Fruit fly (Drosophila melanogaster) whole organism, embryonic: ENCODE results near the gene Toll-4.
A peak's percentile ranks its signal among the peaks of the same experiment; 100 is the strongest.

Experiments used
- Awh ChIP-seq: fragments of 200-800 bp; sonication (Bioruptor generic); IDR thresholded peaks from 2 replicates; pipeline ENCODE4, ENCODE4 v1.3.6; 2022; ENCODE audit warnings: missing biosample characterization, missing genetic modification characterization
- B-H1 ChIP-seq: fragments of 200-800 bp; sonication (Bioruptor generic); IDR thresholded peaks from 3 replicates; pipeline ENCODE4 v1.3.6; 2022; ENCODE audit warnings: missing biosample characterization, missing genetic modification characterization
- CG11085 ChIP-seq: fragments of 200-800 bp; sonication (Bioruptor generic); IDR thresholded peaks from 2 replicates; pipeline ENCODE4 v1.3.6; 2022; ENCODE audit warnings: missing biosample characterization, missing genetic modification characterization
- CG11456 ChIP-seq: fragments of 200-800 bp; sonication (Bioruptor generic); IDR thresholded peaks from 3 replicates; pipeline ENCODE4 v1.3.6; 2022; ENCODE audit warnings: missing biosample characterization, missing genetic modification characterization
- CG13123 ChIP-seq: fragments of 200-800 bp; sonication (Bioruptor generic); optimal IDR thresholded peaks from 2 replicates; lab custom pipeline; 2016; ENCODE audit warnings: missing biosample characterization, missing genetic modification characterization
- CG14667 ChIP-seq: fragments of 200-800 bp; sonication (Bioruptor generic); IDR thresholded peaks from 2 replicates; pipeline ENCODE4 v1.3.6; 2022; ENCODE audit warnings: missing biosample characterization, missing genetic modification characterization
- CG18262 ChIP-seq: fragments of 200-800 bp; optimal IDR thresholded peaks from 3 replicates; lab custom pipeline; 2019; ENCODE audit warnings: missing biosample characterization, mild to moderate bottlenecking, missing genetic modification characterization, moderate library complexity
- CG18599 ChIP-seq: fragments of 200-800 bp; sonication (Bioruptor generic); optimal IDR thresholded peaks from 3 replicates; lab custom pipeline; 2017; ENCODE audit warnings: missing biosample characterization, missing genetic modification characterization, mild to moderate bottlenecking, moderate library complexity, missing genetic modification reagents
- CG18764 ChIP-seq: fragments of 200-800 bp; sonication (Bioruptor generic); optimal IDR thresholded peaks from 3 replicates; lab custom pipeline; 2016; ENCODE audit warnings: missing biosample characterization, missing genetic modification characterization
- CG2116 ChIP-seq: fragments of 200-800 bp; sonication (Bioruptor generic); optimal IDR thresholded peaks from 3 replicates; lab custom pipeline; 2018; ENCODE audit warnings: missing biosample characterization, mild to moderate bottlenecking, missing genetic modification characterization
- CG2889 ChIP-seq: fragments of 200-800 bp; sonication (Bioruptor generic); IDR thresholded peaks from 3 replicates; pipeline ENCODE4 v1.3.6; 2022; ENCODE audit warnings: missing biosample characterization, missing genetic modification characterization
- CG30020 ChIP-seq: fragments of 200-800 bp; optimal IDR thresholded peaks from 2 replicates; lab custom pipeline; 2019; ENCODE audit warnings: missing biosample characterization, mild to moderate bottlenecking, missing genetic modification characterization, moderate library complexity
- CG32772 ChIP-seq: fragments of 200-800 bp; sonication (Bioruptor generic); IDR thresholded peaks from 2 replicates; pipeline ENCODE4 v1.3.6; 2022; ENCODE audit warnings: missing biosample characterization, missing genetic modification characterization
- CG4328 ChIP-seq: fragments of 200-800 bp; sonication (Bioruptor generic); optimal IDR thresholded peaks from 3 replicates; lab custom pipeline; 2017; ENCODE audit warnings: missing biosample characterization, missing genetic modification reagents, missing genetic modification characterization
- CG5245 ChIP-seq: fragments of 200-800 bp; sonication (Bioruptor generic); optimal IDR thresholded peaks from 3 replicates; lab custom pipeline; 2016; ENCODE audit warnings: missing biosample characterization, missing genetic modification characterization
- CG6254 ChIP-seq: fragments of 200-800 bp; sonication (Bioruptor generic); optimal IDR thresholded peaks from 3 replicates; lab custom pipeline; 2017; ENCODE audit warnings: mild to moderate bottlenecking, missing biosample characterization, missing genetic modification reagents, missing genetic modification characterization
- CG6765 ChIP-seq: fragments of 200-800 bp; sonication (Bioruptor generic); optimal IDR thresholded peaks from 3 replicates; lab custom pipeline; 2017; ENCODE audit warnings: missing biosample characterization, mild to moderate bottlenecking, missing genetic modification characterization
- CG7372 ChIP-seq: fragments of 200-800 bp; sonication (Bioruptor generic); IDR thresholded peaks from 2 replicates; pipeline ENCODE4 v1.3.6; 2022; ENCODE audit warnings: missing biosample characterization, missing genetic modification characterization
- D ChIP-seq, 2 experiments: fragments of 200-800 bp in 1 of 2; fragments of >200 bp in 1 of 2; sonication (Bioruptor generic) in 1 of 2; optimal IDR thresholded peaks; 2 replicates in 1 of 2; 3 replicates in 1 of 2; lab custom pipeline; 2017; ENCODE audit warnings: mild to moderate bottlenecking in 1 of 2, missing biosample characterization in 1 of 2, missing genetic modification characterization in 1 of 2, missing genetic modification reagents in 1 of 2
- Dip2 ChIP-seq: fragments of 200-800 bp; sonication (Bioruptor generic); IDR thresholded peaks from 2 replicates; pipeline ENCODE4 v1.3.6; 2022; ENCODE audit warnings: missing biosample characterization, missing genetic modification characterization
- Fer2 ChIP-seq: fragments of 200-800 bp; sonication (Bioruptor generic); optimal IDR thresholded peaks from 2 replicates; lab custom pipeline; 2018; ENCODE audit warnings: missing biosample characterization, mild to moderate bottlenecking, missing genetic modification characterization, moderate library complexity
- Lim3 ChIP-seq: fragments of 200-800 bp; sonication (Bioruptor generic); IDR thresholded peaks from 2 replicates; pipeline ENCODE4 v1.3.6; 2022; ENCODE audit warnings: missing biosample characterization, missing genetic modification characterization
- Max ChIP-seq: fragments of 200-800 bp; sonication (Bioruptor generic); optimal IDR thresholded peaks from 2 replicates; lab custom pipeline; 2016; ENCODE audit warnings: missing biosample characterization, mild to moderate bottlenecking, missing genetic modification characterization
- Nf-YC ChIP-seq: fragments of 200-800 bp; optimal IDR thresholded peaks from 3 replicates; lab custom pipeline; 2019; ENCODE audit warnings: missing biosample characterization, mild to moderate bottlenecking, missing genetic modification characterization, moderate library complexity
- Pdp1 ChIP-seq, 2 experiments: fragments of 200-800 bp; sonication (Bioruptor generic); optimal IDR thresholded peaks; 3 replicates each; lab custom pipeline; 2016; ENCODE audit warnings: missing biosample characterization in 2 of 2, missing genetic modification characterization in 2 of 2, mild to moderate bottlenecking in 1 of 2, moderate library complexity in 1 of 2
- Side ChIP-seq: fragments of 200-800 bp; sonication (Bioruptor generic); optimal IDR thresholded peaks from 2 replicates; lab custom pipeline; 2016; ENCODE audit warnings: missing biosample characterization, missing genetic modification characterization
- ara ChIP-seq: fragments of 200-800 bp; sonication (Bioruptor generic); IDR thresholded peaks from 2 replicates; pipeline ENCODE4 v1.3.6; 2022; ENCODE audit warnings: missing biosample characterization, missing genetic modification characterization
- az2 ChIP-seq: fragments of 200-800 bp; sonication (Bioruptor generic); optimal IDR thresholded peaks from 3 replicates; lab custom pipeline; 2016; ENCODE audit warnings: missing biosample characterization, missing genetic modification characterization
- cad ChIP-seq: fragments of >200 bp; optimal IDR thresholded peaks from 2 replicates; lab custom pipeline; 2017; ENCODE audit warnings: missing biosample characterization, missing genetic modification characterization
- caup ChIP-seq: fragments of 200-800 bp; sonication (Bioruptor generic); optimal IDR thresholded peaks from 3 replicates; lab custom pipeline; 2017; ENCODE audit warnings: missing biosample characterization, mild to moderate bottlenecking, missing genetic modification characterization, moderate library complexity; ENCODE audit not compliant: severe bottlenecking
- croc ChIP-seq: fragments of 200-800 bp; sonication (Bioruptor generic); conservative IDR thresholded peaks from 3 replicates; pipeline ENCODE4 v1.3.6; 2022; ENCODE audit warnings: missing biosample characterization, missing genetic modification characterization
- fd102C ChIP-seq: fragments of 200-800 bp; sonication (Bioruptor generic); optimal IDR thresholded peaks from 2 replicates; lab custom pipeline; 2018; ENCODE audit warnings: missing biosample characterization, mild to moderate bottlenecking, missing genetic modification characterization, moderate library complexity
- fd3F ChIP-seq: fragments of 200-800 bp; sonication (Bioruptor generic); optimal IDR thresholded peaks from 2 replicates; lab custom pipeline; 2018; ENCODE audit warnings: missing biosample characterization, mild to moderate bottlenecking, missing genetic modification characterization, moderate library complexity
- ftz-f1 ChIP-seq: fragments of 200-800 bp; sonication (Bioruptor generic); optimal IDR thresholded peaks from 2 replicates; lab custom pipeline; 2016; ENCODE audit warnings: missing biosample characterization, missing genetic modification characterization
- gcm ChIP-seq: fragments of 200-800 bp; sonication (Bioruptor generic); optimal IDR thresholded peaks from 2 replicates; lab custom pipeline; 2019; ENCODE audit warnings: missing biosample characterization, mild to moderate bottlenecking, missing genetic modification characterization, moderate library complexity
- gt ChIP-seq: fragments of 200-800 bp; sonication (Bioruptor generic); IDR thresholded peaks from 2 replicates; pipeline ENCODE4 v1.3.6; 2022; ENCODE audit warnings: missing biosample characterization, missing genetic modification characterization
- insv ChIP-seq, 2 experiments: fragments of 200-800 bp; sonication (Bioruptor generic); optimal IDR thresholded peaks; 3 replicates each; lab custom pipeline; 2016 to 2018; ENCODE audit warnings: missing biosample characterization in 2 of 2, missing genetic modification characterization in 2 of 2
- mam ChIP-seq: fragments of 200-800 bp; sonication (Bioruptor generic); optimal IDR thresholded peaks from 3 replicates; lab custom pipeline; 2016; ENCODE audit warnings: missing biosample characterization, missing genetic modification characterization
- nerfin-2 ChIP-seq: fragments of 200-800 bp; sonication (Bioruptor generic); IDR thresholded peaks from 2 replicates; pipeline ENCODE4 v1.3.6; 2022; ENCODE audit warnings: missing biosample characterization, missing genetic modification characterization; ENCODE audit not compliant: partially characterized antibody
- nom ChIP-seq: fragments of 200-800 bp; sonication (Bioruptor generic); optimal IDR thresholded peaks from 2 replicates; lab custom pipeline; 2017; ENCODE audit warnings: missing biosample characterization, missing genetic modification characterization, mild to moderate bottlenecking, moderate library complexity, missing genetic modification reagents
- pros ChIP-seq: fragments of 200-800 bp; sonication (Bioruptor generic); optimal IDR thresholded peaks from 3 replicates; lab custom pipeline; 2019; ENCODE audit warnings: missing biosample characterization, mild to moderate bottlenecking, missing genetic modification characterization, moderate library complexity
- salm ChIP-seq: fragments of 200-800 bp; sonication (Bioruptor generic); optimal IDR thresholded peaks from 2 replicates; lab custom pipeline; 2018; ENCODE audit warnings: missing biosample characterization, mild to moderate bottlenecking, missing genetic modification characterization
- shn ChIP-seq: fragments of 200-800 bp; sonication (Bioruptor generic); optimal IDR thresholded peaks from 3 replicates; lab custom pipeline; 2016; ENCODE audit warnings: missing biosample characterization, missing genetic modification characterization
- slou ChIP-seq: fragments of 200-800 bp; sonication (Bioruptor generic); optimal IDR thresholded peaks from 3 replicates; lab custom pipeline; 2016; ENCODE audit warnings: missing biosample characterization, missing genetic modification characterization
- slp2 ChIP-seq: fragments of 200-800 bp; sonication (Bioruptor generic); optimal IDR thresholded peaks from 2 replicates; lab custom pipeline; 2016; ENCODE audit warnings: missing biosample characterization, missing genetic modification characterization
- sob ChIP-seq: fragments of 200-800 bp; sonication (Bioruptor generic); IDR thresholded peaks from 2 replicates; pipeline ENCODE4 v1.3.6; 2022; ENCODE audit warnings: missing biosample characterization, missing genetic modification characterization
- sqz ChIP-seq: fragments of 200-800 bp; sonication (Bioruptor generic); optimal IDR thresholded peaks from 3 replicates; lab custom pipeline; 2018; ENCODE audit warnings: missing biosample characterization, mild to moderate bottlenecking, missing genetic modification characterization
- tll ChIP-seq, 2 experiments: fragments of 200-800 bp in 1 of 2; fragments of >200 bp in 1 of 2; sonication (Bioruptor generic) in 1 of 2; optimal IDR thresholded peaks; 2 replicates each; lab custom pipeline; 2017 to 2019; ENCODE audit warnings: missing biosample characterization in 2 of 2, missing genetic modification characterization in 2 of 2, mild to moderate bottlenecking in 1 of 2, moderate library complexity in 1 of 2
- unpg ChIP-seq: fragments of 200-800 bp; sonication (Bioruptor generic); optimal IDR thresholded peaks from 3 replicates; lab custom pipeline; 2018; ENCODE audit warnings: missing biosample characterization, mild to moderate bottlenecking, missing genetic modification characterization, moderate library complexity
- zf30C ChIP-seq: fragments of 200-800 bp; sonication (Bioruptor generic); optimal IDR thresholded peaks from 3 replicates; lab custom pipeline; 2018; ENCODE audit warnings: missing biosample characterization, mild to moderate bottlenecking, missing genetic modification characterization

Toll-4 gene

dm6 chr2L:9133169-9133568 lies 49.3 kb downstream of the Toll-4 start (continued):
- peak; percentile 12 for TF ChIP-seq caup (GFP tag; lab: Kevin White, UChicago)
- peak; percentile 51 for TF ChIP-seq CG5245 (GFP tag; lab: Kevin White, UChicago)
- peak; percentile 35 for TF ChIP-seq Max (GFP tag; lab: Kevin White, UChicago)
- peak; percentile 33 for TF ChIP-seq CG18764
- TF ChIP-seq mam (GFP tag; lab: Kevin White, UChicago), result no peak
- 0 out of 2 replicates have a peak, but pooled peaks have one; percentile 16 for TF ChIP-seq CG11085 (GFP tag; lab: Robert Waterston, UW)
- 0 out of 2 replicates have a peak, but pooled peaks have one; percentile 15 for TF ChIP-seq sob (GFP tag; lab: Robert Waterston, UW)
- TF ChIP-seq fd3F, result peak; percentile 30
- TF ChIP-seq Side (GFP tag; lab: Kevin White, UChicago), result no peak
- peak in 1 of 2 experiments; percentile 29 for TF ChIP-seq Pdp1 (GFP tag; optimal IDR thresholded peaks at IDR 0.05; lab: Kevin White, UChicago)
- TF ChIP-seq D (optimal IDR thresholded peaks at IDR 0.05; lab: Kevin White, UChicago), result no peak
- peak; percentile 83 for TF ChIP-seq D (GFP tag; optimal IDR thresholded peaks at IDR 0.05; lab: Kevin White, UChicago)
- no peak for TF ChIP-seq nerfin-2
- no peak for TF ChIP-seq fd102C (GFP tag; lab: Kevin White, UChicago)
- 0 out of 2 replicates have a peak, but pooled peaks have one; percentile 56 for TF ChIP-seq Awh (GFP tag; lab: Robert Waterston, UW)
- no peak for TF ChIP-seq cad
- no peak for TF ChIP-seq pros (GFP tag; lab: Kevin White, UChicago)
- peak; percentile 43 for TF ChIP-seq CG30020 (tag; lab: Kevin White, UChicago)
- TF ChIP-seq gcm (GFP tag; lab: Kevin White, UChicago), result peak; percentile 86
- peak; percentile 72 for TF ChIP-seq salm (tag; lab: Kevin White, UChicago)
- peak; percentile 28 for TF ChIP-seq CG4328 (GFP tag; lab: Kevin White, UChicago)
- no peak for TF ChIP-seq insv (GFP tag; optimal IDR thresholded peaks at IDR 0.05; lab: Kevin White, UChicago)
- no peak for TF ChIP-seq CG6765 (GFP tag; lab: Kevin White, UChicago)
- TF ChIP-seq CG14667, result no peak; the same call in 1 of the 2 replicates
- TF ChIP-seq gt (GFP tag; lab: Robert Waterston, UW), result peak; percentile 57; the same call in 1 of the 2 replicates
- TF ChIP-seq CG11456 (GFP tag; lab: Robert Waterston, UW), result no peak
- peak; percentile 43 for TF ChIP-seq sqz (GFP tag; lab: Kevin White, UChicago)
- TF ChIP-seq nom, result peak; percentile 25
- TF ChIP-seq unpg (GFP tag; lab: Kevin White, UChicago), result peak; percentile 88
- peak; percentile 78 for TF ChIP-seq ara (GFP tag; lab: Robert Waterston, UW)
- TF ChIP-seq CG6254 (GFP tag; lab: Kevin White, UChicago), result peak; percentile 82
- peak; percentile 71 for TF ChIP-seq CG18599
- peak; percentile 74 for TF ChIP-seq az2
- TF ChIP-seq CG18262, result peak; percentile 92
- peak; percentile 46 for TF ChIP-seq Nf-YC (tag; lab: Kevin White, UChicago)
- no peak for TF ChIP-seq slp2 (GFP tag; lab: Kevin White, UChicago)
- TF ChIP-seq CG2889, result no peak
- no peak for TF ChIP-seq ftz-f1 (GFP tag; lab: Kevin White, UChicago)
- TF ChIP-seq CG7372 (GFP tag; lab: Robert Waterston, UW), result no peak
- TF ChIP-seq tll (GFP tag; optimal IDR thresholded peaks at IDR 0.05; lab: Kevin White, UChicago), result no peak
- peak; percentile 51 for TF ChIP-seq zf30C (GFP tag; lab: Kevin White, UChicago)
- TF ChIP-seq croc (GFP tag; lab: Robert Waterston, UW), result peak; percentile 63
- TF ChIP-seq CG2116 (GFP tag; lab: Kevin White, UChicago), result peak; percentile 32
- peak; percentile 72 for TF ChIP-seq CG32772 (GFP tag; lab: Robert Waterston, UW)
- TF ChIP-seq shn (GFP tag; lab: Kevin White, UChicago), result no peak
- no peak for TF ChIP-seq Lim3
- TF ChIP-seq B-H1, result peak; percentile 67; the same call in 2 of the 3 replicates
- no peak for TF ChIP-seq Dip2 (GFP tag; lab: Robert Waterston, UW)
- TF ChIP-seq CG13123 (GFP tag; lab: Kevin White, UChicago), result peak; percentile 22
- TF ChIP-seq Fer2 (tag; lab: Kevin White, UChicago), result peak; percentile 28
- TF ChIP-seq slou (GFP tag; lab: Kevin White, UChicago), result peak; percentile 13
